Fruit fly (Drosophila melanogaster): ENCODE measurements around the gene CG10011.
A peak's percentile ranks its signal among the peaks of the same experiment; 100 is the strongest.

DNA sequence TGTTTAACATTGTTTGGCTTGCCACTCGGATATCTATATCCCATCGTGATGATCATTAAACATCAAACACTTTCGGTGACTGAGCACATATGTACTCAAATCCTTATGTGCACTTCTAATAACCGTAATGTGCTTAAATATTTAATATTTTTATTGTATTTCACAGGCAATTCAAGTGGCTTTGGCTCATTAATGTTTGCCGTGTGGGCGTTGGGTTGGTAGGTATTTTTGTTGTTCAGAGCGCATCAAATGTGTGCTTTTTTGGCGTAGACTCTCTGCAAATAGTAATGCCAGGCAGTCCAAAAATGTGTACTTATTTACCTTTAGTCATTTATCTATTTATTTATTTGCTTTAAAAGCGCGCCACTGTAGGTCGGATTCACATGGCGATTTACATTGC lies 48.0 kb downstream of the CG10011 start:
- TF ChIP-seq dmrt93B (GFP tag; optimal IDR thresholded peaks at IDR 0.05) (no peak), tai (GFP tag; optimal IDR thresholded peaks at IDR 0.05) (no peak), Rel (GFP tag; optimal IDR thresholded peaks at IDR 0.05) (no peak), Rel (tag; optimal IDR thresholded peaks at IDR 0.05) (no peak), sv (GFP tag; optimal IDR thresholded peaks at IDR 0.05) (peak; percentile 8), br (GFP tag; optimal IDR thresholded peaks at IDR 0.05) (no peak), Mio (GFP tag; optimal IDR thresholded peaks at IDR 0.05) (no peak), jim (GFP tag; optimal IDR thresholded peaks at IDR 0.05) (no peak), pan (optimal IDR thresholded peaks at IDR 0.05) (no peak)
